Worm (Caenorhabditis elegans) whole organism, early embryonic: ENCODE results near the gene C25G4.7.

ENCODE experiments used
- B0310.2 ChIP-seq: sonication (generic microtip); optimal IDR thresholded peaks from 2 replicates; lab custom pipeline; 2016; ENCODE audit warnings: mild to moderate bottlenecking, missing genetic modification characterization, missing compliant biosample characterization
- F13C5.2 ChIP-seq: sonication (generic microtip); optimal IDR thresholded peaks from 2 replicates; lab custom pipeline; 2017; ENCODE audit warnings: mild to moderate bottlenecking, missing genetic modification characterization, inconsistent platforms, missing compliant biosample characterization
- aly-1 ChIP-seq: sonication (generic microtip); optimal IDR thresholded peaks from 2 replicates; lab custom pipeline; 2016; ENCODE audit warnings: missing genetic modification characterization, missing compliant biosample characterization
- ama-1 ChIP-seq: fragments of 150-350 bp; optimal IDR thresholded peaks from 2 replicates; lab custom pipeline; 2014
- ceh-13 ChIP-seq: fragments of 200-800 bp; sonication (Bioruptor generic); optimal IDR thresholded peaks from 2 replicates; lab custom pipeline; 2018; ENCODE audit warnings: mild to moderate bottlenecking, missing genetic modification characterization, missing compliant biosample characterization
- ceh-36 ChIP-seq: sonication (generic microtip); optimal IDR thresholded peaks from 2 replicates; lab custom pipeline; 2016; ENCODE audit warnings: missing genetic modification characterization, inconsistent platforms, missing compliant biosample characterization
- ets-7 ChIP-seq: sonication (generic microtip); optimal IDR thresholded peaks from 2 replicates; lab custom pipeline; 2016; ENCODE audit warnings: missing genotype, missing genetic modification characterization, missing compliant biosample characterization
- flt-1 ChIP-seq: fragments of 200-800 bp; sonication (Bioruptor generic); IDR thresholded peaks from 2 replicates; pipeline ENCODE4 v1.3.6; 2022; ENCODE audit warnings: missing genetic modification characterization, missing compliant biosample characterization
- hmbx-1 ChIP-seq: sonication (generic microtip); optimal IDR thresholded peaks from 2 replicates; lab custom pipeline; 2016; ENCODE audit warnings: mild to moderate bottlenecking, missing genetic modification characterization, missing compliant biosample characterization
- hmg-4 ChIP-seq: fragments of 200-800 bp; sonication (Bioruptor generic); optimal IDR thresholded peaks from 2 replicates; lab custom pipeline; 2018; ENCODE audit warnings: mild to moderate bottlenecking, missing genetic modification characterization, missing compliant biosample characterization
- hnd-1 ChIP-seq: sonication (generic microtip); optimal IDR thresholded peaks from 2 replicates; lab custom pipeline; 2016; ENCODE audit warnings: missing genetic modification characterization, missing compliant biosample characterization
- pes-1 ChIP-seq: fragments of 200-800 bp; sonication (Bioruptor generic); IDR thresholded peaks from 2 replicates; pipeline ENCODE4 v1.3.6; 2022; ENCODE audit warnings: missing genetic modification reagents, missing genetic modification characterization, missing compliant biosample characterization
- scrt-1 ChIP-seq: fragments of 200-800 bp; sonication (Bioruptor generic); IDR thresholded peaks from 2 replicates; pipeline ENCODE4 v1.3.6; 2022; ENCODE audit warnings: missing genetic modification characterization, missing compliant biosample characterization
- sea-1 ChIP-seq: fragments of 200-800 bp; sonication (Bioruptor generic); conservative IDR thresholded peaks from 2 replicates; pipeline ENCODE4 v1.3.6; 2022; ENCODE audit warnings: missing genetic modification characterization, missing compliant biosample characterization
- tbx-11 ChIP-seq: fragments of 200-800 bp; sonication (Bioruptor generic); IDR thresholded peaks from 2 replicates; pipeline ENCODE4 v1.3.6; 2022; ENCODE audit warnings: missing genetic modification characterization, missing compliant biosample characterization
- tbx-37 ChIP-seq: fragments of 200-800 bp; sonication (Bioruptor generic); conservative IDR thresholded peaks from 2 replicates; pipeline ENCODE4 v1.3.6; 2022; ENCODE audit warnings: missing genetic modification reagents, missing genetic modification characterization, missing compliant biosample characterization
- tra-4 ChIP-seq: sonication (generic microtip); optimal IDR thresholded peaks from 2 replicates; lab custom pipeline; 2017; ENCODE audit warnings: missing genetic modification characterization, missing compliant biosample characterization

The C25G4.7 gene

ce11 chrIV:12419291-12419690 is 37.4 kb upstream of the C25G4.7 start:
- TF ChIP-seq pes-1 (no peak), tra-4 (tag; lab: Kevin White, UChicago) (no peak), hmg-4 (GFP tag; lab: Kevin White, UChicago) (no peak), hnd-1 (no peak), hmbx-1 (tag; lab: Kevin White, UChicago) (no peak), scrt-1 (GFP tag; lab: Robert Waterston, UW) (no peak), ceh-36 (tag; lab: Kevin White, UChicago) (no peak), B0310.2 (tag; lab: Kevin White, UChicago) (no peak), aly-1 (tag; lab: Kevin White, UChicago) (no peak), flt-1 (no peak), sea-1 (GFP tag; lab: Robert Waterston, UW) (no peak), ets-7 (no peak)

ce11 chrIV:12420455-12420854 is 36.3 kb upstream of the C25G4.7 start, which contains the start of gene ugt-65:
ugt-65 (plus strand) TSS chrIV:12420683.
- TF ChIP-seq scrt-1 (GFP tag; lab: Robert Waterston, UW) (no peak), hmg-4 (GFP tag; lab: Kevin White, UChicago) (no peak), F13C5.2 (tag; lab: Kevin White, UChicago) (no peak), hmbx-1 (tag; lab: Kevin White, UChicago) (no peak), ceh-13 (no peak), pes-1 (no peak), ets-7 (no peak)

ce11 chrIV:12425595-12425994 is 31.1 kb upstream of the C25G4.7 start:
- TF ChIP-seq ama-1, result no peak
- TF ChIP-seq tbx-37, result no peak
- no peak for TF ChIP-seq hnd-1
- TF ChIP-seq ceh-36 (tag; lab: Kevin White, UChicago), result no peak
- no peak for TF ChIP-seq F13C5.2 (tag; lab: Kevin White, UChicago)
- no peak for TF ChIP-seq sea-1 (GFP tag; lab: Robert Waterston, UW)
- no peak for TF ChIP-seq B0310.2 (tag; lab: Kevin White, UChicago)
- no peak for TF ChIP-seq scrt-1 (GFP tag; lab: Robert Waterston, UW)
- no peak for TF ChIP-seq hmg-4 (GFP tag; lab: Kevin White, UChicago)
- no peak for TF ChIP-seq aly-1 (tag; lab: Kevin White, UChicago)
- no peak for TF ChIP-seq tra-4 (tag; lab: Kevin White, UChicago)

ce11 chrIV:12427687-12428284 is 28.9 kb upstream of the C25G4.7 start:
- no peak for TF ChIP-seq hnd-1
- no peak for TF ChIP-seq sea-1 (GFP tag; lab: Robert Waterston, UW)
- no peak for TF ChIP-seq tbx-37
- TF ChIP-seq F13C5.2 (tag; lab: Kevin White, UChicago), result no peak
- no peak for TF ChIP-seq B0310.2 (tag; lab: Kevin White, UChicago)
- no peak for TF ChIP-seq ets-7
- no peak for TF ChIP-seq scrt-1 (GFP tag; lab: Robert Waterston, UW)
- TF ChIP-seq hmg-4 (GFP tag; lab: Kevin White, UChicago), result no peak
- no peak for TF ChIP-seq tbx-11
- no peak for TF ChIP-seq aly-1 (tag; lab: Kevin White, UChicago)
- TF ChIP-seq ama-1, result no peak
- no peak for TF ChIP-seq ceh-13
- TF ChIP-seq pes-1, result no peak
- no peak for TF ChIP-seq tra-4 (tag; lab: Kevin White, UChicago)

- TF ChIP-seq ama-1 (no peak), hmg-4 (GFP tag; lab: Kevin White, UChicago) (no peak), hnd-1 (no peak), tbx-37 (no peak), tra-4 (tag; lab: Kevin White, UChicago) (no peak), F13C5.2 (tag; lab: Kevin White, UChicago) (no peak), ets-7 (no peak), scrt-1 (GFP tag; lab: Robert Waterston, UW) (no peak), tbx-11 (no peak), flt-1 (no peak), pes-1 (no peak)
Measured at ce11 chrIV:12428467-12428866, 28.2 kb upstream of the C25G4.7 start, which contains the start of gene col-130. col-130 (minus strand) TSS chrIV:12428516.

ce11 chrIV:12429504-12429903 is 27.2 kb upstream of the C25G4.7 start:
- TF ChIP-seq scrt-1 (GFP tag; lab: Robert Waterston, UW), result no peak
- no peak for TF ChIP-seq tra-4 (tag; lab: Kevin White, UChicago)
- TF ChIP-seq hmg-4 (GFP tag; lab: Kevin White, UChicago), result no peak
- no peak for TF ChIP-seq pes-1
- TF ChIP-seq tbx-11, result no peak
- TF ChIP-seq aly-1 (tag; lab: Kevin White, UChicago), result no peak
- TF ChIP-seq ceh-13, result no peak
- no peak for TF ChIP-seq F13C5.2 (tag; lab: Kevin White, UChicago)
- TF ChIP-seq hmbx-1 (tag; lab: Kevin White, UChicago), result no peak
- TF ChIP-seq ama-1, result no peak
- no peak for TF ChIP-seq flt-1

- TF ChIP-seq pes-1 (no peak), hnd-1 (no peak), tbx-37 (no peak), flt-1 (no peak), hmg-4 (GFP tag; lab: Kevin White, UChicago) (no peak), aly-1 (tag; lab: Kevin White, UChicago) (no peak), tbx-11 (no peak), tra-4 (tag; lab: Kevin White, UChicago) (no peak), hmbx-1 (tag; lab: Kevin White, UChicago) (no peak), scrt-1 (GFP tag; lab: Robert Waterston, UW) (no peak), B0310.2 (tag; lab: Kevin White, UChicago) (no peak), ets-7 (no peak)
Measured at ce11 chrIV:12431755-12432154, 25.0 kb upstream of the C25G4.7 start.

- TF ChIP-seq tbx-37 (no peak), ceh-36 (tag; lab: Kevin White, UChicago) (no peak), tbx-11 (no peak), ceh-13 (no peak), scrt-1 (GFP tag; lab: Robert Waterston, UW) (no peak), B0310.2 (tag; lab: Kevin White, UChicago) (no peak), aly-1 (tag; lab: Kevin White, UChicago) (no peak), flt-1 (no peak), tra-4 (tag; lab: Kevin White, UChicago) (no peak), sea-1 (GFP tag; lab: Robert Waterston, UW) (no peak), pes-1 (no peak), ets-7 (no peak), ama-1 (no peak), hnd-1 (no peak), hmbx-1 (tag; lab: Kevin White, UChicago) (no peak), hmg-4 (GFP tag; lab: Kevin White, UChicago) (no peak), F13C5.2 (tag; lab: Kevin White, UChicago) (no peak)
Measured at ce11 chrIV:12432340-12432739, 24.4 kb upstream of the C25G4.7 start, which contains the start of gene clec-184. clec-184 (plus strand) TSS chrIV:12432640.
